Worm (Caenorhabditis elegans) whole organism, L4/young adult: ENCODE results near the gene PDB1.1.

Source experiments
- dao-5 ChIP-seq: sonication (generic microtip); optimal IDR thresholded peaks from 2 replicates; lab custom pipeline; 2016; ENCODE audit warnings: missing genotype, missing genetic modification characterization, moderate library complexity, missing compliant biosample characterization
- him-1 ChIP-seq: sonication (generic microtip); optimal IDR thresholded peaks from 2 replicates; lab custom pipeline; 2016; ENCODE audit warnings: missing genotype, missing genetic modification reagents, missing genetic modification characterization, missing compliant biosample characterization

ce11 chrX:7522595-7522994, 36.3 kb downstream of the PDB1.1 start:
- no peak for TF ChIP-seq him-1 (tag; lab: Kevin White, UChicago)
- no peak for TF ChIP-seq dao-5
